Worm (Caenorhabditis elegans) whole organism, mixed stage, embryonic: ENCODE measurements around the gene H12D21.11.

Source experiments
- M03D4.4 ChIP-seq: sonication (generic microtip); optimal IDR thresholded peaks from 2 replicates; lab custom pipeline; 2017; ENCODE audit warnings: mild to moderate bottlenecking, missing genetic modification characterization, missing compliant biosample characterization
- bed-3 ChIP-seq: fragments of 200-800 bp; sonication (Bioruptor generic); optimal IDR thresholded peaks from 3 replicates; lab custom pipeline; 2018; ENCODE audit warnings: mild to moderate bottlenecking, missing genetic modification characterization, moderate library complexity, missing compliant biosample characterization
- blmp-1 ChIP-seq: fragments of 150-350 bp; optimal IDR thresholded peaks from 2 replicates; lab custom pipeline; 2014; ENCODE audit warnings: missing biosample characterization, missing genetic modification characterization
- ceh-39 ChIP-seq: fragments of 150-350 bp; optimal IDR thresholded peaks from 2 replicates; lab custom pipeline; 2014; ENCODE audit warnings: missing biosample characterization, missing genetic modification characterization
- ceh-43 ChIP-seq: fragments of 200-800 bp; sonication (Bioruptor generic); optimal IDR thresholded peaks from 2 replicates; lab custom pipeline; 2018; ENCODE audit warnings: mild to moderate bottlenecking, missing genetic modification characterization, moderate library complexity, missing compliant biosample characterization
- ceh-83 ChIP-seq: fragments of 200-800 bp; sonication (Bioruptor generic); optimal IDR thresholded peaks from 2 replicates; lab custom pipeline; 2018; ENCODE audit warnings: mild to moderate bottlenecking, missing genetic modification characterization, missing compliant biosample characterization
- ces-1 ChIP-seq: fragments of 150-350 bp; optimal IDR thresholded peaks from 2 replicates; lab custom pipeline; 2014; ENCODE audit warnings: missing biosample characterization, missing genetic modification reagents, missing genetic modification characterization
- cnd-1 ChIP-seq: fragments of 200-800 bp; sonication (Bioruptor generic); optimal IDR thresholded peaks from 2 replicates; lab custom pipeline; 2018; ENCODE audit warnings: mild to moderate bottlenecking, missing genetic modification characterization, missing compliant biosample characterization
- drap-1 ChIP-seq: fragments of 200-800 bp; sonication (Bioruptor generic); optimal IDR thresholded peaks from 3 replicates; lab custom pipeline; 2018; ENCODE audit warnings: mild to moderate bottlenecking, missing genetic modification characterization, missing compliant biosample characterization
- elt-1 ChIP-seq: sonication (generic microtip); optimal IDR thresholded peaks from 2 replicates; lab custom pipeline; 2017; ENCODE audit warnings: missing genetic modification characterization, mild to moderate bottlenecking, missing compliant biosample characterization, antibody characterized with exemption, moderate library complexity, borderline replicate concordance; ENCODE audit not compliant: insufficient read depth
- elt-3 ChIP-seq: fragments of 150-350 bp; optimal IDR thresholded peaks from 2 replicates; lab custom pipeline; 2014; ENCODE audit warnings: missing biosample characterization, missing genetic modification characterization
- flh-1 ChIP-seq: fragments of 200-800 bp; sonication (Bioruptor generic); optimal IDR thresholded peaks from 2 replicates; lab custom pipeline; 2018; ENCODE audit warnings: mild to moderate bottlenecking, missing genetic modification characterization, moderate library complexity, missing compliant biosample characterization
- hlh-1 ChIP-seq: fragments of 150-350 bp; optimal IDR thresholded peaks from 2 replicates; lab custom pipeline; 2014; ENCODE audit warnings: missing biosample characterization, missing genetic modification reagents, missing genetic modification characterization
- lin-13 ChIP-seq: fragments of 150-350 bp; optimal IDR thresholded peaks from 2 replicates; lab custom pipeline; 2014; ENCODE audit warnings: missing biosample characterization, missing genetic modification characterization
- lin-32 ChIP-seq: fragments of 200-800 bp; sonication (Bioruptor generic); optimal IDR thresholded peaks from 2 replicates; lab custom pipeline; 2018; ENCODE audit warnings: mild to moderate bottlenecking, missing genetic modification characterization, missing compliant biosample characterization
- lsy-2 ChIP-seq: fragments of 150-350 bp; optimal IDR thresholded peaks from 2 replicates; lab custom pipeline; 2014; ENCODE audit warnings: missing biosample characterization, missing genetic modification characterization
- mab-5 ChIP-seq: fragments of 150-350 bp; optimal IDR thresholded peaks from 2 replicates; lab custom pipeline; 2014; ENCODE audit warnings: missing biosample characterization, missing genetic modification characterization
- mep-1 ChIP-seq: fragments of 150-350 bp; optimal IDR thresholded peaks from 2 replicates; lab custom pipeline; 2017; ENCODE audit warnings: missing biosample characterization, missing genetic modification reagents, missing genetic modification characterization, inconsistent platforms
- mls-2 ChIP-seq: sonication (generic microtip); optimal IDR thresholded peaks from 2 replicates; lab custom pipeline; 2016; ENCODE audit warnings: mild to moderate bottlenecking, missing genetic modification characterization, moderate library complexity, missing compliant biosample characterization
- nhr-2 ChIP-seq: fragments of 150-350 bp; optimal IDR thresholded peaks from 2 replicates; lab custom pipeline; 2014; ENCODE audit warnings: missing biosample characterization, missing genetic modification characterization
- nhr-237 ChIP-seq: fragments of 150-350 bp; optimal IDR thresholded peaks from 2 replicates; lab custom pipeline; 2014; ENCODE audit warnings: missing biosample characterization, missing genetic modification characterization
- nhr-28 ChIP-seq: fragments of 150-350 bp; optimal IDR thresholded peaks from 2 replicates; lab custom pipeline; 2014; ENCODE audit warnings: missing biosample characterization, missing genetic modification characterization
- nhr-76 ChIP-seq: sonication (generic microtip); optimal IDR thresholded peaks from 2 replicates; lab custom pipeline; 2017; ENCODE audit warnings: missing biosample characterization, missing genetic modification characterization
- pha-4 ChIP-seq: fragments of 150-350 bp; optimal IDR thresholded peaks from 2 replicates; lab custom pipeline; 2018; ENCODE audit warnings: missing biosample characterization, missing genetic modification reagents, missing genetic modification characterization
- sem-2 ChIP-seq: fragments of 200-800 bp; sonication (Bioruptor generic); optimal IDR thresholded peaks from 2 replicates; lab custom pipeline; 2018; ENCODE audit warnings: mild to moderate bottlenecking, missing genetic modification characterization, missing compliant biosample characterization
- snpc-4 ChIP-seq: fragments of 150-350 bp; optimal IDR thresholded peaks from 2 replicates; lab custom pipeline; 2014; ENCODE audit warnings: missing biosample characterization, missing genetic modification characterization
- sptf-1 ChIP-seq: sonication (generic microtip); optimal IDR thresholded peaks from 2 replicates; lab custom pipeline; 2017; ENCODE audit warnings: mild to moderate bottlenecking, missing genetic modification characterization, moderate library complexity, missing compliant biosample characterization
- tbx-8 ChIP-seq: fragments of 200-800 bp; sonication (Bioruptor generic); optimal IDR thresholded peaks from 2 replicates; lab custom pipeline; 2018; ENCODE audit warnings: mild to moderate bottlenecking, missing genetic modification characterization, moderate library complexity, missing compliant biosample characterization
- unc-120 ChIP-seq: sonication (generic microtip); optimal IDR thresholded peaks from 2 replicates; lab custom pipeline; 2017; ENCODE audit warnings: missing genetic modification characterization, missing compliant biosample characterization; ENCODE audit not compliant: poor library complexity, severe bottlenecking
- unc-39 ChIP-seq: fragments of 150-350 bp; optimal IDR thresholded peaks from 2 replicates; lab custom pipeline; 2014; ENCODE audit warnings: missing biosample characterization, missing genetic modification characterization
- unc-62 ChIP-seq: fragments of 150-350 bp; optimal IDR thresholded peaks from 2 replicates; lab custom pipeline; 2014; ENCODE audit warnings: missing biosample characterization, missing genetic modification reagents, missing genetic modification characterization
- zip-8 ChIP-seq: fragments of 150-350 bp; optimal IDR thresholded peaks from 2 replicates; lab custom pipeline; 2014; ENCODE audit warnings: missing biosample characterization, missing genetic modification characterization
- ztf-11 ChIP-seq: fragments of 150-350 bp; optimal IDR thresholded peaks from 2 replicates; lab custom pipeline; 2014; ENCODE audit warnings: missing biosample characterization, missing genetic modification characterization

H12D21.11 gene

ce11 chrV:14900905-14901304 lies 14.8 kb upstream of the H12D21.11 start:
- TF ChIP-seq unc-120 (tag; lab: Kevin White, UChicago) (no peak), hlh-1 (tag; lab: Kevin White, UChicago) (no peak), ceh-39 (tag; lab: Kevin White, UChicago) (no peak), nhr-237 (no peak), nhr-28 (no peak), lin-32 (GFP tag; lab: Kevin White, UChicago) (no peak), mep-1 (tag; lab: Kevin White, UChicago) (no peak), snpc-4 (tag; lab: Kevin White, UChicago) (no peak), nhr-2 (tag; lab: Kevin White, UChicago) (no peak), ztf-11 (tag; lab: Kevin White, UChicago) (no peak)

ce11 chrV:14907445-14907844 lies 8.3 kb upstream of the H12D21.11 start:
- TF ChIP-seq tbx-8: no peak
- no peak for TF ChIP-seq cnd-1 (tag; lab: Kevin White, UChicago)
- TF ChIP-seq ceh-83 (GFP tag; lab: Kevin White, UChicago): no peak
- TF ChIP-seq nhr-28: no peak
- TF ChIP-seq unc-39 (tag; lab: Kevin White, UChicago): no peak
- no peak for TF ChIP-seq snpc-4 (tag; lab: Kevin White, UChicago)
- no peak for TF ChIP-seq ces-1 (GFP tag; lab: Kevin White, UChicago)
- TF ChIP-seq mab-5: no peak

ce11 chrV:14909331-14909835 lies 6.3 kb upstream of the H12D21.11 start, which contains the start of gene H12D21.9:
TSS of gene H12D21.9 (minus strand) at chrV:14909478.
- TF ChIP-seq unc-62 (GFP tag; lab: Kevin White, UChicago) (no peak), mab-5 (no peak), unc-120 (tag; lab: Kevin White, UChicago) (peak; percentile 54), ztf-11 (tag; lab: Kevin White, UChicago) (no peak)

ce11 chrV:14910758-14911157 lies 4.9 kb upstream of the H12D21.11 start:
- no peak for TF ChIP-seq nhr-28
- no peak for TF ChIP-seq hlh-1 (tag; lab: Kevin White, UChicago)
- no peak for TF ChIP-seq cnd-1 (tag; lab: Kevin White, UChicago)
- no peak for TF ChIP-seq zip-8
- no peak for TF ChIP-seq sptf-1 (tag; lab: Kevin White, UChicago)
- TF ChIP-seq mls-2 (tag; lab: Kevin White, UChicago): no peak
- no peak for TF ChIP-seq unc-62 (GFP tag; lab: Kevin White, UChicago)
- no peak for TF ChIP-seq unc-120 (tag; lab: Kevin White, UChicago)
- TF ChIP-seq snpc-4 (tag; lab: Kevin White, UChicago): no peak
- no peak for TF ChIP-seq unc-39 (tag; lab: Kevin White, UChicago)
- TF ChIP-seq lin-13 (tag; lab: Kevin White, UChicago): no peak
- TF ChIP-seq blmp-1 (tag; lab: Kevin White, UChicago): no peak
- TF ChIP-seq ceh-43: no peak
- TF ChIP-seq bed-3: no peak
- TF ChIP-seq nhr-76 (tag; lab: Kevin White, UChicago): no peak
- TF ChIP-seq sem-2 (GFP tag; lab: Kevin White, UChicago): no peak
- TF ChIP-seq lsy-2 (tag; lab: Kevin White, UChicago): no peak
- no peak for TF ChIP-seq elt-1 (tag; lab: Kevin White, UChicago)
- no peak for TF ChIP-seq mep-1 (tag; lab: Kevin White, UChicago)
- TF ChIP-seq ztf-11 (tag; lab: Kevin White, UChicago): no peak

ce11 chrV:14921509-14921908 lies 5.8 kb downstream of the H12D21.11 start, which contains the start of gene zmp-4:
TSS of gene zmp-4 (minus strand) at chrV:14921609.
- TF ChIP-seq hlh-1 (tag; lab: Kevin White, UChicago) (no peak), unc-120 (tag; lab: Kevin White, UChicago) (no peak)

- TF ChIP-seq drap-1 (GFP tag; lab: Kevin White, UChicago) (no peak), bed-3 (no peak), nhr-28 (no peak), flh-1 (no peak), M03D4.4 (tag; lab: Kevin White, UChicago) (no peak), ztf-11 (tag; lab: Kevin White, UChicago) (no peak), elt-3 (no peak), nhr-76 (tag; lab: Kevin White, UChicago) (no peak), lin-32 (GFP tag; lab: Kevin White, UChicago) (no peak), elt-1 (tag; lab: Kevin White, UChicago) (no peak), pha-4 (tag; lab: Kevin White, UChicago) (no peak), mep-1 (tag; lab: Kevin White, UChicago) (no peak), nhr-2 (tag; lab: Kevin White, UChicago) (no peak), ces-1 (GFP tag; lab: Kevin White, UChicago) (no peak), unc-62 (GFP tag; lab: Kevin White, UChicago) (no peak), ceh-39 (tag; lab: Kevin White, UChicago) (no peak), ceh-83 (GFP tag; lab: Kevin White, UChicago) (no peak), nhr-237 (no peak), lin-13 (tag; lab: Kevin White, UChicago) (no peak), mls-2 (tag; lab: Kevin White, UChicago) (no peak)
These were observed 8.4 kb downstream of the H12D21.11 start, which contains the start of gene srg-54 for ce11 chrV:14924104-14924503. TSS of gene srg-54 (minus strand) at chrV:14924204.
